Fruit fly (Drosophila melanogaster) whole organism, embryonic: ENCODE data around the gene CG15330.
A peak's percentile ranks its signal among the peaks of the same experiment; 100 is the strongest.

Experiments used
- Abd-B ChIP-seq: fragments of 200-800 bp; sonication (Bioruptor generic); optimal IDR thresholded peaks from 2 replicates; lab custom pipeline; 2018; ENCODE audit warnings: missing biosample characterization, mild to moderate bottlenecking, missing genetic modification characterization, moderate library complexity
- Antp ChIP-seq: fragments of 200-800 bp; sonication (Bioruptor generic); optimal IDR thresholded peaks from 3 replicates; lab custom pipeline; 2016; ENCODE audit warnings: missing biosample characterization, missing genetic modification characterization
- CG1024 ChIP-seq: fragments of 200-800 bp; sonication (Bioruptor generic); IDR thresholded peaks from 2 replicates; pipeline ENCODE4 v1.3.6; 2022; ENCODE audit warnings: missing biosample characterization, missing genetic modification characterization
- CG10274 ChIP-seq: fragments of 200-800 bp; sonication (Bioruptor generic); optimal IDR thresholded peaks from 3 replicates; lab custom pipeline; 2017; ENCODE audit warnings: missing biosample characterization, mild to moderate bottlenecking, missing genetic modification characterization
- CG10654 ChIP-seq: fragments of 200-800 bp; sonication (Bioruptor generic); optimal IDR thresholded peaks from 2 replicates; lab custom pipeline; 2016; ENCODE audit warnings: missing biosample characterization, missing genetic modification characterization
- CG1233 ChIP-seq: fragments of 200-800 bp; sonication (Bioruptor generic); optimal IDR thresholded peaks from 4 replicates; lab custom pipeline; 2018; ENCODE audit warnings: missing biosample characterization, mild to moderate bottlenecking, missing genetic modification characterization
- CG12769 ChIP-seq: fragments of 200-800 bp; sonication (Bioruptor generic); optimal IDR thresholded peaks from 2 replicates; lab custom pipeline; 2019; ENCODE audit warnings: missing biosample characterization, mild to moderate bottlenecking, missing genetic modification characterization, moderate library complexity
- CG15011 ChIP-seq: fragments of 200-800 bp; sonication (Bioruptor generic); optimal IDR thresholded peaks from 3 replicates; lab custom pipeline; 2018; ENCODE audit warnings: missing biosample characterization, mild to moderate bottlenecking, missing genetic modification characterization
- CG15269 ChIP-seq: fragments of 200-800 bp; sonication (Bioruptor generic); optimal IDR thresholded peaks from 2 replicates; lab custom pipeline; 2018; ENCODE audit warnings: missing biosample characterization, mild to moderate bottlenecking, missing genetic modification characterization, moderate library complexity
- CG17385 ChIP-seq: fragments of 200-800 bp; sonication (Bioruptor generic); optimal IDR thresholded peaks from 3 replicates; lab custom pipeline; 2018; ENCODE audit warnings: missing biosample characterization, mild to moderate bottlenecking, missing genetic modification characterization
- CG2120 ChIP-seq: fragments of 200-800 bp; sonication (Bioruptor generic); optimal IDR thresholded peaks from 3 replicates; lab custom pipeline; 2016; ENCODE audit warnings: missing biosample characterization, missing genetic modification characterization
- CG30020 ChIP-seq: fragments of 200-800 bp; optimal IDR thresholded peaks from 2 replicates; lab custom pipeline; 2019; ENCODE audit warnings: missing biosample characterization, mild to moderate bottlenecking, missing genetic modification characterization, moderate library complexity
- CG30403 ChIP-seq: fragments of 200-800 bp; sonication (Bioruptor generic); optimal IDR thresholded peaks from 3 replicates; lab custom pipeline; 2016; ENCODE audit warnings: missing biosample characterization, missing genetic modification characterization
- CG3838 ChIP-seq: fragments of 200-800 bp; sonication (Bioruptor generic); optimal IDR thresholded peaks from 3 replicates; lab custom pipeline; 2016; ENCODE audit warnings: missing biosample characterization, missing genetic modification characterization
- CG7372 ChIP-seq: fragments of 200-800 bp; sonication (Bioruptor generic); IDR thresholded peaks from 2 replicates; pipeline ENCODE4 v1.3.6; 2022; ENCODE audit warnings: missing biosample characterization, missing genetic modification characterization
- CG7556 ChIP-seq: fragments of 200-800 bp; sonication (Bioruptor generic); optimal IDR thresholded peaks from 2 replicates; lab custom pipeline; 2017; ENCODE audit warnings: missing biosample characterization, mild to moderate bottlenecking, missing genetic modification characterization
- CG9797 ChIP-seq: fragments of 200-800 bp; sonication (Bioruptor generic); optimal IDR thresholded peaks from 3 replicates; lab custom pipeline; 2018; ENCODE audit warnings: missing biosample characterization, mild to moderate bottlenecking, missing genetic modification characterization
- Dad ChIP-seq: fragments of 200-800 bp; sonication (Bioruptor generic); optimal IDR thresholded peaks from 3 replicates; lab custom pipeline; 2016; ENCODE audit warnings: missing biosample characterization, missing genetic modification characterization
- Dll ChIP-seq: fragments of 200-800 bp; sonication (Bioruptor generic); IDR thresholded peaks from 4 replicates; pipeline ENCODE4 v1.3.6; 2022; ENCODE audit warnings: missing biosample characterization, missing genetic modification characterization; ENCODE audit not compliant: partially characterized antibody
- Dp ChIP-seq: fragments of 200-800 bp; sonication (Bioruptor generic); optimal IDR thresholded peaks from 2 replicates; lab custom pipeline; 2018; ENCODE audit warnings: missing biosample characterization, mild to moderate bottlenecking, missing genetic modification characterization, moderate library complexity
- HLHmδ ChIP-seq: fragments of 200-800 bp; sonication (Bioruptor generic); optimal IDR thresholded peaks from 2 replicates; lab custom pipeline; 2018; ENCODE audit warnings: missing biosample characterization, mild to moderate bottlenecking, missing genetic modification characterization, moderate library complexity
- Hmx ChIP-seq: fragments of 200-800 bp; sonication (Bioruptor generic); optimal IDR thresholded peaks from 2 replicates; lab custom pipeline; 2016; ENCODE audit warnings: missing biosample characterization, missing genetic modification characterization
- Lhr ChIP-seq: fragments of 200-800 bp; sonication (Bioruptor generic); optimal IDR thresholded peaks from 3 replicates; lab custom pipeline; 2017; ENCODE audit warnings: mild to moderate bottlenecking, missing biosample characterization, missing genetic modification reagents, missing genetic modification characterization
- Med ChIP-seq: fragments of 200-800 bp; sonication (Bioruptor generic); peaks from one replicate; lab custom pipeline; 2016; ENCODE audit warnings: missing biosample characterization, missing genetic modification characterization, mild to moderate bottlenecking, inconsistent platforms, moderate library complexity
- Myb ChIP-seq: fragments of 200-800 bp; sonication (Bioruptor generic); optimal IDR thresholded peaks from 2 replicates; lab custom pipeline; 2016; ENCODE audit warnings: missing biosample characterization, missing genetic modification characterization
- Nf-YB ChIP-seq: fragments of 200-800 bp; sonication (Bioruptor generic); optimal IDR thresholded peaks from 3 replicates; lab custom pipeline; 2019; ENCODE audit warnings: missing biosample characterization, mild to moderate bottlenecking, missing genetic modification characterization, moderate library complexity
- NfI ChIP-seq: fragments of 200-800 bp; sonication (Bioruptor generic); optimal IDR thresholded peaks from 3 replicates; lab custom pipeline; 2018; ENCODE audit warnings: missing biosample characterization, mild to moderate bottlenecking, missing genetic modification characterization, moderate library complexity
- Oli ChIP-seq: fragments of 200-800 bp; sonication (Bioruptor generic); optimal IDR thresholded peaks from 2 replicates; lab custom pipeline; 2018; ENCODE audit warnings: missing biosample characterization, mild to moderate bottlenecking, missing genetic modification characterization, moderate library complexity
- Optix ChIP-seq: fragments of 200-800 bp; sonication (Bioruptor generic); IDR thresholded peaks from 3 replicates; pipeline ENCODE4 v1.3.6; 2022; ENCODE audit warnings: missing biosample characterization, missing genetic modification characterization
- PHDP ChIP-seq: fragments of 200-800 bp; sonication (Bioruptor generic); optimal IDR thresholded peaks from 3 replicates; lab custom pipeline; 2018; ENCODE audit warnings: missing biosample characterization, mild to moderate bottlenecking, missing genetic modification characterization, moderate library complexity
- Six4 ChIP-seq: fragments of 200-800 bp; sonication (Bioruptor generic); optimal IDR thresholded peaks from 2 replicates; lab custom pipeline; 2016; ENCODE audit warnings: missing biosample characterization, missing genetic modification characterization
- ab ChIP-seq: fragments of 200-800 bp; sonication (Bioruptor generic); optimal IDR thresholded peaks from 2 replicates; lab custom pipeline; 2016; ENCODE audit warnings: missing biosample characterization, missing genetic modification characterization
- ap ChIP-seq: fragments of 200-800 bp; sonication (Bioruptor generic); IDR thresholded peaks from 2 replicates; pipeline ENCODE4 v1.3.6; 2022; ENCODE audit warnings: missing biosample characterization, missing genetic modification characterization
- bcd ChIP-seq: fragments of 200-800 bp; sonication (Bioruptor generic); optimal IDR thresholded peaks from 2 replicates; lab custom pipeline; 2017; ENCODE audit warnings: missing biosample characterization, mild to moderate bottlenecking, missing genetic modification characterization
- bigmax ChIP-seq: fragments of 200-800 bp; sonication (Bioruptor generic); optimal IDR thresholded peaks from 2 replicates; lab custom pipeline; 2018; ENCODE audit warnings: missing biosample characterization, mild to moderate bottlenecking, missing genetic modification characterization
- br ChIP-seq: fragments of >200 bp; optimal IDR thresholded peaks from 2 replicates; lab custom pipeline; 2017
- chn ChIP-seq: fragments of 200-800 bp; sonication (Bioruptor generic); optimal IDR thresholded peaks from 2 replicates; lab custom pipeline; 2016; ENCODE audit warnings: missing biosample characterization, missing genetic modification characterization
- ci ChIP-seq: fragments of 200-800 bp; sonication (Bioruptor generic); IDR thresholded peaks from 3 replicates; pipeline ENCODE4 v1.3.6; 2022; ENCODE audit warnings: missing biosample characterization, missing genetic modification characterization
- fd64A ChIP-seq: fragments of 200-800 bp; sonication (Bioruptor generic); optimal IDR thresholded peaks from 3 replicates; lab custom pipeline; 2018; ENCODE audit warnings: missing biosample characterization, mild to moderate bottlenecking, missing genetic modification characterization
- fd96Cb ChIP-seq: fragments of 200-800 bp; sonication (Bioruptor generic); optimal IDR thresholded peaks from 2 replicates; lab custom pipeline; 2018; ENCODE audit warnings: missing biosample characterization, mild to moderate bottlenecking, missing genetic modification characterization, moderate library complexity
- gcm2 ChIP-seq: fragments of 200-800 bp; sonication (Bioruptor generic); optimal IDR thresholded peaks from 2 replicates; lab custom pipeline; 2016; ENCODE audit warnings: missing biosample characterization, missing genetic modification characterization
- ham ChIP-seq: fragments of 200-800 bp; sonication (Bioruptor generic); IDR thresholded peaks from 2 replicates; pipeline ENCODE4 v1.3.6; 2022; ENCODE audit warnings: missing biosample characterization, missing genetic modification characterization
- kay ChIP-seq: fragments of 200-800 bp; sonication (Bioruptor generic); optimal IDR thresholded peaks from 2 replicates; lab custom pipeline; 2016; ENCODE audit warnings: missing biosample characterization, missing genetic modification characterization
- org-1 ChIP-seq: fragments of 200-800 bp; sonication (Bioruptor generic); optimal IDR thresholded peaks from 2 replicates; lab custom pipeline; 2017; ENCODE audit warnings: missing biosample characterization, missing genetic modification characterization
- rib ChIP-seq: fragments of 200-800 bp; sonication (Bioruptor generic); IDR thresholded peaks from 2 replicates; pipeline ENCODE4 v1.3.6; 2022; ENCODE audit warnings: missing biosample characterization, missing genetic modification characterization
- ro ChIP-seq: fragments of 200-800 bp; sonication (Bioruptor generic); IDR thresholded peaks from 2 replicates; pipeline ENCODE4 v1.3.6; 2022; ENCODE audit warnings: missing biosample characterization, missing genetic modification characterization
- unc-4 ChIP-seq: fragments of 200-800 bp; sonication (Bioruptor generic); IDR thresholded peaks from 2 replicates; pipeline ENCODE4 v1.3.6; 2022; ENCODE audit warnings: missing biosample characterization, missing genetic modification characterization; ENCODE audit not compliant: partially characterized antibody
- vfl ChIP-seq: fragments of 200-800 bp; sonication (Bioruptor generic); optimal IDR thresholded peaks from 2 replicates; lab custom pipeline; 2016; ENCODE audit warnings: missing biosample characterization, missing genetic modification characterization
- zen ChIP-seq: fragments of 200-800 bp; sonication (Bioruptor generic); optimal IDR thresholded peaks from 3 replicates; lab custom pipeline; 2018; ENCODE audit warnings: missing biosample characterization, mild to moderate bottlenecking, missing genetic modification characterization, moderate library complexity

Gene CG15330

DNA sequence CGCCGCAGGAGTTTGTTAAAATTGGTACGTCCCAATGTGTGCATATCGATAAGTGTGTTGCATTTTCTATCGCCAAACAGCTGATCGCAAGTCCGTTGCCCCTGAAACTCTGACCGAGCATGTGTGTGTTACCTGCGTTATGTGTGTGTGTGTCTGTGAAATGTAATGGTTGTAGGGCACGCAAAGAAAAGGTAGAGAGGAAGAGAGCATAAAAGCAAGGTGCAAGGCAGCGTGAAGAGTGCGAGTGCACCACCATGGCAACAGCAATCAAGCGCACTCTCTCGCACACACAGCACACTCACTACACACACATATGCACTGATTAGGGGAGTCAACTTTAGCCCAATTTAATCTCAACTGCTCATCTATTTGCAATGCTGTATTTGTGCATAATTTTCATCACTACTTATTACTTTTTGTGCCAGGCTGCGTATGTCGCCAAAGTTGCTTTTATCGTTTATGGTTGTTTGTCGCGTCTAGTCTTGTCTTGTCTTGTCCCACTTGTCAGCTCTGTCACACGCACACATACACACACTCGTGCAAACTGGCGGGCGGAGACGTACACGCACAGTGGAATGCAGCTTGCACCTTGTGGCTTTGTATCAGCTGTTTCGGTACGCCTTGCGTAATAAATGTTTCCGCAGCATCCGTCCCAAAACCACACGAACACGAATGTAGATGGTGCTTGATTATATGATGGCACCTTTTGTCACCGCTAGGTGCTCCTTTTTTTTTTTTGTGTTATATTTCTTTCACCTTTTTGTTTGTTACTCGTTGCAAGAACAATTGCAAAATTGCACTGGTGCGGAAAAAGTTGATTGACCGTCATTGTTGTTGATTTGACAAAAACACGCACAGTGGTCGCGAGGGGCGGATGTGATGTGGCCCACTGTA lies 18.0 kb upstream of the CG15330 start (continued):
- TF ChIP-seq CG7556, result peak; percentile 89
- TF ChIP-seq ci, result peak; percentile 59; the same call in 1 of the 3 replicates
- TF ChIP-seq Oli, result peak; percentile 90
- TF ChIP-seq Optix (GFP tag; lab: Robert Waterston, UW), result peak; percentile 82
- TF ChIP-seq Antp, result peak; percentile 79
- TF ChIP-seq ham (GFP tag; lab: Robert Waterston, UW), result no peak
- TF ChIP-seq Med (GFP tag; lab: Kevin White, UChicago), result peak; percentile 92
- TF ChIP-seq CG1233 (GFP tag; lab: Kevin White, UChicago), result peak; percentile 77
- peak; percentile 33 for TF ChIP-seq kay (GFP tag; lab: Kevin White, UChicago)
- TF ChIP-seq rib, result no peak
- TF ChIP-seq ap, result peak; percentile 47; the same call in 1 of the 2 replicates
- no peak for TF ChIP-seq unc-4 (GFP tag; lab: Robert Waterston, UW)
- no peak for TF ChIP-seq CG12769 (tag; lab: Kevin White, UChicago)
- TF ChIP-seq HLHmδ (GFP tag; lab: Kevin White, UChicago), result peak; percentile 3
- TF ChIP-seq Lhr (GFP tag; lab: Kevin White, UChicago), result peak; percentile 73
- TF ChIP-seq CG15011 (GFP tag; lab: Kevin White, UChicago), result peak; percentile 47
- TF ChIP-seq CG9797 (GFP tag; lab: Kevin White, UChicago), result peak; percentile 14
- peak; percentile 85 for TF ChIP-seq org-1 (GFP tag; lab: Kevin White, UChicago)
- peak; percentile 86 for TF ChIP-seq CG30403 (GFP tag; lab: Kevin White, UChicago)
- TF ChIP-seq Dad (GFP tag; lab: Kevin White, UChicago), result peak; percentile 59
- peak; percentile 66 for TF ChIP-seq CG10274
- peak; percentile 78 for TF ChIP-seq Abd-B (GFP tag; lab: Kevin White, UChicago)
- TF ChIP-seq br (lab: Kevin White, UChicago), result no peak
- TF ChIP-seq fd64A (GFP tag; lab: Kevin White, UChicago), result peak; percentile 38
- TF ChIP-seq ab (GFP tag; lab: Kevin White, UChicago), result peak; percentile 59
- TF ChIP-seq CG1024 (GFP tag; lab: Robert Waterston, UW), result 0 out of 2 replicates have a peak, but pooled peaks have one; percentile 42
- peak; percentile 67 for TF ChIP-seq Nf-YB (GFP tag; lab: Kevin White, UChicago)
- TF ChIP-seq CG2120 (GFP tag; lab: Kevin White, UChicago), result peak; percentile 55
- peak; percentile 73 for TF ChIP-seq CG17385 (GFP tag; lab: Kevin White, UChicago)
- peak; percentile 86 for TF ChIP-seq fd96Cb
- TF ChIP-seq CG3838 (GFP tag; lab: Kevin White, UChicago), result peak; percentile 34
- peak; percentile 76 for TF ChIP-seq CG15269 (tag; lab: Kevin White, UChicago)
- peak; percentile 87 for TF ChIP-seq bcd (GFP tag; lab: Kevin White, UChicago)
- TF ChIP-seq Hmx, result no peak
- TF ChIP-seq PHDP, result peak; percentile 72
- TF ChIP-seq gcm2, result peak; percentile 23
- TF ChIP-seq ro (GFP tag; lab: Robert Waterston, UW), result peak; percentile 65
- TF ChIP-seq Dp, result no peak
- no peak for TF ChIP-seq bigmax
- 0 out of 4 replicates have a peak, but pooled peaks have one; percentile 30 for TF ChIP-seq Dll (GFP tag; lab: Robert Waterston, UW)
- TF ChIP-seq Myb (GFP tag; lab: Kevin White, UChicago), result peak; percentile 72
- TF ChIP-seq vfl (GFP tag; lab: Kevin White, UChicago), result peak; percentile 44
- peak; percentile 80 for TF ChIP-seq NfI (GFP tag; lab: Kevin White, UChicago)
- peak; percentile 58; the same call in 1 of the 2 replicates for TF ChIP-seq CG7372 (GFP tag; lab: Robert Waterston, UW)
- TF ChIP-seq zen (tag; lab: Kevin White, UChicago), result peak; percentile 54
- TF ChIP-seq Six4, result peak; percentile 77
- TF ChIP-seq CG30020 (tag; lab: Kevin White, UChicago), result peak; percentile 38
- peak; percentile 72 for TF ChIP-seq CG10654 (GFP tag; lab: Kevin White, UChicago)
- peak; percentile 82 for TF ChIP-seq chn (GFP tag; lab: Kevin White, UChicago)
